Fruit fly (Drosophila melanogaster): ENCODE results near the gene spz.

Gene spz

dm6 chr3R:27111784-27112602, 42.1 kb upstream of the spz start, which contains the start of the genes gb and CG5815 (continued):
- peak; percentile 67 for TF ChIP-seq Atf3 (GFP tag; optimal IDR thresholded peaks at IDR 0.05)
- TF ChIP-seq HLH4C (GFP tag; IDR thresholded peaks at IDR 0.05; ENCODE audit: partially characterized antibody) = peak; percentile 97
- peak; percentile 94 for TF ChIP-seq nerfin-2 (GFP tag; IDR thresholded peaks at IDR 0.05; ENCODE audit: partially characterized antibody)
- TF ChIP-seq CG16863 (GFP tag; optimal IDR thresholded peaks at IDR 0.05) = peak; percentile 77
- TF ChIP-seq CG9932 (GFP tag; IDR thresholded peaks at IDR 0.05) = peak; percentile 97
- peak; percentile 89 for TF ChIP-seq Usf (GFP tag; optimal IDR thresholded peaks at IDR 0.05)
- peak; percentile 85 for TF ChIP-seq Oli (tag; optimal IDR thresholded peaks at IDR 0.05)
- peak; percentile 84 to 85 for TF ChIP-seq Pdp1 (GFP tag; optimal IDR thresholded peaks at IDR 0.05)
- peak; percentile 61 for TF ChIP-seq CG12219 (GFP tag; optimal IDR thresholded peaks at IDR 0.05)
- TF ChIP-seq Ets65A (GFP tag) = peak; percentile 98
- TF ChIP-seq CG10959 (GFP tag; IDR thresholded peaks at IDR 0.05) = peak; percentile 79
- TF ChIP-seq aop (GFP tag; IDR thresholded peaks at IDR 0.05) = 0 out of 2 replicates have a peak, but pooled peaks have one; percentile 40
- peak; percentile 83 for TF ChIP-seq CG10979 (tag; optimal IDR thresholded peaks at IDR 0.05)
- peak; percentile 79; the same call in 2 of the 3 replicates for TF ChIP-seq so (GFP tag; IDR thresholded peaks at IDR 0.05)
- TF ChIP-seq shn (GFP tag; optimal IDR thresholded peaks at IDR 0.05) = peak; percentile 73
- TF ChIP-seq trh (GFP tag; optimal IDR thresholded peaks at IDR 0.05) = peak; percentile 78
- no peak for TF ChIP-seq sug (tag; optimal IDR thresholded peaks at IDR 0.05)
- TF ChIP-seq CG12299 (tag; optimal IDR thresholded peaks at IDR 0.05) = peak; percentile 88
- TF ChIP-seq sens (GFP tag) = peak; percentile 97
- peak; percentile 61 for TF ChIP-seq jumu (GFP tag; optimal IDR thresholded peaks at IDR 0.05)
- peak; percentile 77 for TF ChIP-seq B-H1 (GFP tag; IDR thresholded peaks at IDR 0.05)
- peak; percentile 96 for TF ChIP-seq CG32532 (GFP tag; IDR thresholded peaks at IDR 0.05)
- peak; percentile 88 for TF ChIP-seq gro (GFP tag; optimal IDR thresholded peaks at IDR 0.05)
- TF ChIP-seq Dbx (GFP tag; IDR thresholded peaks at IDR 0.05) = peak; percentile 95
- peak; percentile 66 for TF ChIP-seq Elba2 (GFP tag; optimal IDR thresholded peaks at IDR 0.05)
- peak; percentile 60 to 90 for TF ChIP-seq bsh (GFP tag; optimal IDR thresholded peaks at IDR 0.05)
- peak; percentile 85 for TF ChIP-seq CG18764 (GFP tag; optimal IDR thresholded peaks at IDR 0.05)
- peak; percentile 92 for TF ChIP-seq CG2116 (GFP tag; optimal IDR thresholded peaks at IDR 0.05)
- peak; percentile 60 for TF ChIP-seq GATAe (GFP tag; conservative IDR thresholded peaks at IDR 0.05)
- peak; percentile 88 for TF ChIP-seq CG15479 (GFP tag; optimal IDR thresholded peaks at IDR 0.05)
- peak; percentile 79 for TF ChIP-seq CG15601 (tag; optimal IDR thresholded peaks at IDR 0.05)
- TF ChIP-seq tll (GFP tag; optimal IDR thresholded peaks at IDR 0.05) = peak in 1 of 2 experiments; percentile 3
- TF ChIP-seq E2f2 (GFP tag; IDR thresholded peaks at IDR 0.05) = peak; percentile 77
- peak; percentile 90 for TF ChIP-seq B-H2 (GFP tag; optimal IDR thresholded peaks at IDR 0.05)
- TF ChIP-seq peb (GFP tag; IDR thresholded peaks at IDR 0.05) = peak; percentile 73
- peak; percentile 91 for TF ChIP-seq Fer3 (tag; optimal IDR thresholded peaks at IDR 0.05)
- peak; percentile 78 to 84 for TF ChIP-seq chif (GFP tag; optimal IDR thresholded peaks at IDR 0.05)
- TF ChIP-seq jing (GFP tag; optimal IDR thresholded peaks at IDR 0.05) = peak; percentile 76
- no peak for TF ChIP-seq pros (GFP tag; optimal IDR thresholded peaks at IDR 0.05)
- peak; percentile 88 for TF ChIP-seq CG33213 (GFP tag; optimal IDR thresholded peaks at IDR 0.05)
- TF ChIP-seq CG14050 (GFP tag; IDR thresholded peaks at IDR 0.05) = peak; percentile 82
- peak; percentile 66 for TF ChIP-seq CG8281 (tag; optimal IDR thresholded peaks at IDR 0.05)
- TF ChIP-seq Dip2 (GFP tag; IDR thresholded peaks at IDR 0.05) = no peak; the same call in 1 of the 2 replicates
- TF ChIP-seq CG9437 (GFP tag; optimal IDR thresholded peaks at IDR 0.05) = peak; percentile 75
- TF ChIP-seq CG2202 (tag; optimal IDR thresholded peaks at IDR 0.05) = peak; percentile 79
- peak; percentile 23 for TF ChIP-seq CG9876 (GFP tag; optimal IDR thresholded peaks at IDR 0.05)
- TF ChIP-seq Ssrp (tag; optimal IDR thresholded peaks at IDR 0.05) = peak; percentile 87
- peak; percentile 92 for TF ChIP-seq CG17328 (GFP tag; IDR thresholded peaks at IDR 0.05)
- peak; percentile 92 for TF ChIP-seq CG9727 (GFP tag; optimal IDR thresholded peaks at IDR 0.05)

All from whole organism, embryonic.